Worm (Caenorhabditis elegans) whole organism, L3 larva: ENCODE results near the gene ZC262.2.

Experiments used
- R02D3.7 ChIP-seq: fragments of 150-350 bp; optimal IDR thresholded peaks from 2 replicates; lab custom pipeline; 2014; ENCODE audit warnings: missing biosample characterization, missing genetic modification characterization
- ZK546.5 ChIP-seq: sonication (generic microtip); optimal IDR thresholded peaks from 2 replicates; lab custom pipeline; 2017; ENCODE audit warnings: missing biosample characterization, missing genetic modification characterization
- aly-2 ChIP-seq: fragments of 150-350 bp; optimal IDR thresholded peaks from 2 replicates; lab custom pipeline; 2014; ENCODE audit warnings: missing biosample characterization, missing genetic modification characterization
- ama-1 ChIP-seq: fragments of 150-350 bp; optimal IDR thresholded peaks from 2 replicates; lab custom pipeline; 2018
- ceh-16 ChIP-seq: sonication (generic microtip); optimal IDR thresholded peaks from 2 replicates; lab custom pipeline; 2017; ENCODE audit warnings: missing biosample characterization, missing genetic modification characterization
- ceh-28 ChIP-seq: fragments of 150-350 bp; optimal IDR thresholded peaks from 2 replicates; lab custom pipeline; 2014; ENCODE audit warnings: missing biosample characterization, missing genetic modification reagents, missing genetic modification characterization
- ceh-82 ChIP-seq: fragments of 150-350 bp; optimal IDR thresholded peaks from 2 replicates; lab custom pipeline; 2014; ENCODE audit warnings: missing biosample characterization, missing genetic modification characterization
- ceh-9 ChIP-seq: sonication (generic microtip); optimal IDR thresholded peaks from 2 replicates; lab custom pipeline; 2018; ENCODE audit warnings: missing biosample characterization, missing genetic modification characterization
- daf-12 ChIP-seq: fragments of 150-350 bp; optimal IDR thresholded peaks from 2 replicates; lab custom pipeline; 2014; ENCODE audit warnings: missing biosample characterization, missing genetic modification reagents, missing genetic modification characterization
- egl-27 ChIP-seq: sonication (generic microtip); optimal IDR thresholded peaks from 4 replicates; lab custom pipeline; 2017; ENCODE audit warnings: missing biosample characterization, missing genetic modification reagents, missing genetic modification characterization
- egl-5 ChIP-seq: fragments of 150-350 bp; optimal IDR thresholded peaks from 2 replicates; lab custom pipeline; 2017; ENCODE audit warnings: missing biosample characterization, missing genetic modification reagents, missing genetic modification characterization, inconsistent platforms
- elt-1 ChIP-seq: fragments of 150-350 bp; optimal IDR thresholded peaks from 2 replicates; lab custom pipeline; 2014; ENCODE audit warnings: missing biosample characterization, missing genetic modification characterization
- elt-2 ChIP-seq: sonication (generic microtip); optimal IDR thresholded peaks from 2 replicates; lab custom pipeline; 2016; ENCODE audit warnings: missing genetic modification reagents, mild to moderate bottlenecking, missing genetic modification characterization, missing compliant biosample characterization
- elt-3 ChIP-seq, 3 experiments: fragments of 150-350 bp in 1 of 3; sonication (generic microtip) in 2 of 3; optimal IDR thresholded peaks; 2 replicates in 2 of 3; 4 replicates in 1 of 3; lab custom pipeline; 2014 to 2017; ENCODE audit warnings: missing biosample characterization in 3 of 3, missing genetic modification characterization in 3 of 3
- eor-1 ChIP-seq, 2 experiments: fragments of 150-350 bp; optimal IDR thresholded peaks; 2 replicates each; lab custom pipeline; 2014 to 2018; ENCODE audit warnings: missing biosample characterization in 2 of 2, missing genetic modification characterization in 2 of 2
- fkh-10 ChIP-seq: sonication (generic microtip); optimal IDR thresholded peaks from 2 replicates; lab custom pipeline; 2017; ENCODE audit warnings: missing biosample characterization, missing genetic modification reagents, missing genetic modification characterization
- fkh-2 ChIP-seq: fragments of 150-350 bp; optimal IDR thresholded peaks from 2 replicates; lab custom pipeline; 2014; ENCODE audit warnings: missing biosample characterization, missing genetic modification reagents, missing genetic modification characterization
- fos-1 ChIP-seq: fragments of 150-350 bp; optimal IDR thresholded peaks from 2 replicates; lab custom pipeline; 2014; ENCODE audit warnings: missing biosample characterization, missing genetic modification characterization
- hmg-11 ChIP-seq: sonication (generic microtip); optimal IDR thresholded peaks from 2 replicates; lab custom pipeline; 2016; ENCODE audit warnings: missing genetic modification characterization, missing compliant biosample characterization
- jun-1 ChIP-seq: fragments of 150-350 bp; optimal IDR thresholded peaks from 2 replicates; lab custom pipeline; 2014; ENCODE audit warnings: missing biosample characterization, missing genetic modification reagents, missing genetic modification characterization
- lin-15B ChIP-seq: fragments of 150-350 bp; optimal IDR thresholded peaks from 2 replicates; lab custom pipeline; 2014; ENCODE audit warnings: missing biosample characterization, missing genetic modification characterization
- lin-39 ChIP-seq: fragments of 150-350 bp; optimal IDR thresholded peaks from 2 replicates; lab custom pipeline; 2018; ENCODE audit warnings: missing biosample characterization, missing genetic modification reagents, missing genetic modification characterization
- lsy-12 ChIP-seq: sonication (generic microtip); optimal IDR thresholded peaks from 2 replicates; lab custom pipeline; 2016; ENCODE audit warnings: mild to moderate bottlenecking, missing genetic modification characterization, missing compliant biosample characterization
- mdl-1 ChIP-seq: fragments of 150-350 bp; optimal IDR thresholded peaks from 2 replicates; lab custom pipeline; 2014; ENCODE audit warnings: missing biosample characterization, missing genetic modification characterization
- mml-1 ChIP-seq: fragments of 150-350 bp; sonication (generic microtip); optimal IDR thresholded peaks from 3 replicates; lab custom pipeline; 2014; ENCODE audit warnings: missing biosample characterization, missing genetic modification characterization
- nfya-1 ChIP-seq: sonication (generic microtip); optimal IDR thresholded peaks from 2 replicates; lab custom pipeline; 2017; ENCODE audit warnings: missing genetic modification characterization, mild to moderate bottlenecking, missing compliant biosample characterization, antibody characterized with exemption, moderate library complexity; ENCODE audit not compliant: insufficient read depth
- nhr-11 ChIP-seq: fragments of 150-350 bp; optimal IDR thresholded peaks from 2 replicates; lab custom pipeline; 2014; ENCODE audit warnings: missing biosample characterization, missing genetic modification characterization
- nhr-12 ChIP-seq: fragments of 150-350 bp; optimal IDR thresholded peaks from 2 replicates; lab custom pipeline; 2014; ENCODE audit warnings: missing biosample characterization, missing genetic modification characterization
- nhr-23 ChIP-seq: fragments of 150-350 bp; optimal IDR thresholded peaks from 2 replicates; lab custom pipeline; 2014; ENCODE audit warnings: missing biosample characterization, missing genetic modification reagents, missing genetic modification characterization
- nhr-237 ChIP-seq: fragments of 150-350 bp; optimal IDR thresholded peaks from 2 replicates; lab custom pipeline; 2014; ENCODE audit warnings: missing biosample characterization, missing genetic modification characterization
- nhr-25 ChIP-seq: sonication (generic microtip); optimal IDR thresholded peaks from 2 replicates; lab custom pipeline; 2017; ENCODE audit warnings: missing biosample characterization, missing genetic modification characterization
- nhr-28 ChIP-seq: fragments of 150-350 bp; optimal IDR thresholded peaks from 2 replicates; lab custom pipeline; 2014; ENCODE audit warnings: missing biosample characterization, missing genetic modification characterization
- nhr-43 ChIP-seq: sonication (generic microtip); optimal IDR thresholded peaks from 2 replicates; lab custom pipeline; 2016; ENCODE audit warnings: mild to moderate bottlenecking, missing genetic modification characterization, missing compliant biosample characterization; ENCODE audit not compliant: poor library complexity, severe bottlenecking
- nhr-67 ChIP-seq: fragments of 150-350 bp; optimal IDR thresholded peaks from 2 replicates; lab custom pipeline; 2014; ENCODE audit warnings: missing biosample characterization, missing genetic modification characterization
- nhr-76 ChIP-seq: fragments of 150-350 bp; sonication (generic microtip); optimal IDR thresholded peaks from 5 replicates; lab custom pipeline; 2014; ENCODE audit warnings: missing biosample characterization, missing genetic modification characterization
- nhr-77 ChIP-seq: fragments of 150-350 bp; optimal IDR thresholded peaks from 2 replicates; lab custom pipeline; 2014; ENCODE audit warnings: missing biosample characterization, missing genetic modification characterization
- pha-4 ChIP-seq: fragments of 150-350 bp; optimal IDR thresholded peaks from 2 replicates; lab custom pipeline; 2014; ENCODE audit warnings: missing biosample characterization, missing genetic modification reagents, missing genetic modification characterization
- pqm-1 ChIP-seq: fragments of 150-350 bp; optimal IDR thresholded peaks from 2 replicates; lab custom pipeline; 2017; ENCODE audit warnings: missing biosample characterization, missing genetic modification characterization, inconsistent platforms
- sea-2 ChIP-seq: fragments of 150-350 bp; sonication (generic microtip); optimal IDR thresholded peaks from 4 replicates; lab custom pipeline; 2014; ENCODE audit warnings: missing biosample characterization, missing genetic modification reagents, missing genetic modification characterization
- skn-1 ChIP-seq: fragments of 150-350 bp; optimal IDR thresholded peaks from 2 replicates; lab custom pipeline; 2014; ENCODE audit warnings: missing biosample characterization, missing genetic modification characterization
- snpc-4 ChIP-seq: fragments of 150-350 bp; optimal IDR thresholded peaks from 2 replicates; lab custom pipeline; 2014; ENCODE audit warnings: missing biosample characterization, missing genetic modification characterization
- tbx-2 ChIP-seq: sonication (generic microtip); optimal IDR thresholded peaks from 2 replicates; lab custom pipeline; 2016; ENCODE audit warnings: mild to moderate bottlenecking, missing genetic modification characterization, missing compliant biosample characterization
- unc-39 ChIP-seq: sonication (generic microtip); optimal IDR thresholded peaks from 4 replicates; lab custom pipeline; 2017; ENCODE audit warnings: missing biosample characterization, missing genetic modification characterization
- unc-62 ChIP-seq: fragments of 150-350 bp; sonication (generic microtip); optimal IDR thresholded peaks from 4 replicates; lab custom pipeline; 2014; ENCODE audit warnings: missing biosample characterization, missing genetic modification reagents, missing genetic modification characterization
- zag-1 ChIP-seq: fragments of 150-350 bp; optimal IDR thresholded peaks from 2 replicates; lab custom pipeline; 2014; ENCODE audit warnings: missing biosample characterization, missing genetic modification characterization
- ztf-11 ChIP-seq: fragments of 150-350 bp; optimal IDR thresholded peaks from 2 replicates; lab custom pipeline; 2014; ENCODE audit warnings: missing biosample characterization, missing genetic modification characterization
- ztf-4 ChIP-seq: fragments of 150-350 bp; optimal IDR thresholded peaks from 2 replicates; lab custom pipeline; 2014; ENCODE audit warnings: missing biosample characterization, missing genetic modification characterization

ZC262.2 gene

DNA sequence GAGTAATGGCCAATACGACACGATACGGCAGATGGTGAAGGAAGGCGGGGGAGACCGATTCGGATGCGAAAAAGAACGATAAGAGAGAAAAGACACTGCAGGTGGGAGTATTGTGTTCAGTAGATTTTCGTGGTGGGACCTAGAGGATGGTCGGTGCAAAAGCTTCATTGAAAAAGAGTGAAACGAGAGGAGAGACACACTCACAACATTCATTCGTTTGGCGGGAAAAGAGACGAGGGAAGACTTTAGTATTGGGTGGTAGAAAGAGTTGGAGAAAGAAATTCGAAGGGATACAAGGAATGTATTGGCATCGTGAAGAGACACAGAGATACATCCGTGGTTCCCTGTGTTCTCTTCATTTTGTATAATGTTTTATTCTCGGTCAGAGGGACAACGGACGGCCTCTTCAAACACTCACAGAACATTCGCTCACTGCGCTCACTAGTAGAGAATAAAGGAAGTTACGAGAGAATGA is 24.6 kb downstream of the ZC262.2 start (continued):
- TF ChIP-seq nhr-77 (tag; lab: Kevin White, UChicago) (no peak), fkh-10 (GFP tag; lab: Kevin White, UChicago) (peak; percentile 11), lsy-12 (peak; percentile 49), skn-1 (tag; lab: Kevin White, UChicago) (no peak), elt-3 (tag; optimal IDR thresholded peaks at IDR 0.05; lab: Kevin White, UChicago) (no peak), zag-1 (no peak), elt-1 (tag; lab: Kevin White, UChicago) (peak; percentile 15), lin-39 (tag; lab: Kevin White, UChicago) (peak; percentile 67), elt-2 (tag; lab: Kevin White, UChicago) (peak; percentile 49), nhr-12 (tag; lab: Kevin White, UChicago) (no peak), egl-5 (tag; lab: Kevin White, UChicago) (peak; percentile 47), pha-4 (tag; lab: Kevin White, UChicago) (peak; percentile 82), fos-1 (tag; lab: Kevin White, UChicago) (no peak)

DNA sequence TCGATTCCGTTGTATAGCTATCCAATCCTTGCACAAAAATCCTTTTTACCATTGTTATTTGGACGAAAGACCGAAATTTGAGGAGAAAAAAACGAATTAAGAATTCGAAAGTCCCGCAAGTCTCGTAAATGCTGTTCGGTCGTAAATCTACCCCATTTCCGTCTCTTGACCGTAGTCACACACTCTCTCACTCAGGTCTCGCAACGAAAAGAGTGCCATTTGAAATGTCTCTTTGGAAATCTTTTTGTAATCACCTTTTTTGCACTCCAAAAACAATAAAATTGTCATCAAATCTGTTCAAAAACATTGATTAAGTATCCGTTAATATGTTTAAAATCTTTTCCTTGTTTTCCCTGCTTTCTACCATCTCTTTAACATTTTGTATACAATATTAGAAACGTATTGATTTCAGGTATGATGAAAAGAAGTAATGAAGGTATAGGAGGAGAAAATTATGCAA is 26.4 kb downstream of the ZC262.2 start, which contains the start of the genes R05D3.8 and rfp-1:
R05D3.8 (minus strand) TSS at position 115 of the 460 bp plus-strand sequence.
rfp-1 (plus strand) TSS at position 410 of the 460 bp plus-strand sequence.
- no peak for TF ChIP-seq unc-62
- TF ChIP-seq nhr-23 (tag; lab: Kevin White, UChicago) = peak; percentile 85
- TF ChIP-seq ztf-4 (tag; lab: Kevin White, UChicago) = no peak
- peak; percentile 96 for TF ChIP-seq nfya-1 (tag; lab: Kevin White, UChicago)
- no peak for TF ChIP-seq tbx-2
- TF ChIP-seq daf-12 (tag; lab: Kevin White, UChicago) = no peak
- no peak for TF ChIP-seq elt-1 (tag; lab: Kevin White, UChicago)
- peak; percentile 16 for TF ChIP-seq jun-1 (tag; lab: Kevin White, UChicago)
- no peak for TF ChIP-seq nhr-12 (tag; lab: Kevin White, UChicago)
- no peak for TF ChIP-seq ztf-11 (tag; lab: Kevin White, UChicago)
- TF ChIP-seq mdl-1 = no peak
- peak; percentile 99 for TF ChIP-seq R02D3.7 (tag; lab: Kevin White, UChicago)
- TF ChIP-seq fkh-2 (tag; lab: Kevin White, UChicago) = no peak
- no peak for TF ChIP-seq unc-39 (tag; lab: Kevin White, UChicago)
- TF ChIP-seq ceh-28 (tag; lab: Kevin White, UChicago) = peak; percentile 47
- TF ChIP-seq ama-1 = peak; percentile 27
- peak; percentile 30 for TF ChIP-seq egl-27 (tag; lab: Kevin White, UChicago)
- TF ChIP-seq elt-3 (tag; optimal IDR thresholded peaks at IDR 0.05; lab: Kevin White, UChicago) = peak in 1 of 3 experiments; percentile 26
- TF ChIP-seq nhr-43 = peak; percentile 62
- TF ChIP-seq nhr-11 (tag; lab: Kevin White, UChicago) = peak; percentile 20
- TF ChIP-seq lin-15B (tag; lab: Kevin White, UChicago) = peak; percentile 98
- TF ChIP-seq nhr-28 (tag; lab: Kevin White, UChicago) = no peak
- TF ChIP-seq pha-4 (tag; lab: Kevin White, UChicago) = peak; percentile 97
- peak; percentile 85 for TF ChIP-seq skn-1 (tag; lab: Kevin White, UChicago)
- no peak for TF ChIP-seq ceh-9 (tag; lab: Kevin White, UChicago)
- no peak for TF ChIP-seq zag-1
- no peak for TF ChIP-seq nhr-237 (tag; lab: Kevin White, UChicago)
- TF ChIP-seq elt-2 (tag; lab: Kevin White, UChicago) = peak; percentile 56
- TF ChIP-seq lsy-12 = peak; percentile 53
- peak; percentile 53 for TF ChIP-seq pqm-1 (tag; lab: Kevin White, UChicago)
- peak; percentile 92 for TF ChIP-seq lin-39 (tag; lab: Kevin White, UChicago)
- TF ChIP-seq fos-1 (tag; lab: Kevin White, UChicago) = no peak
- no peak for TF ChIP-seq mml-1 (tag; lab: Kevin White, UChicago)
- TF ChIP-seq nhr-67 = no peak
- no peak for TF ChIP-seq ceh-82 (tag; lab: Kevin White, UChicago)
- TF ChIP-seq hmg-11 (tag; lab: Kevin White, UChicago) = peak; percentile 56
- no peak for TF ChIP-seq aly-2
- peak; percentile 58 for TF ChIP-seq fkh-10 (GFP tag; lab: Kevin White, UChicago)
- no peak for TF ChIP-seq nhr-76 (tag; lab: Kevin White, UChicago)
- peak; percentile 39 for TF ChIP-seq snpc-4
- no peak for TF ChIP-seq sea-2 (GFP tag; lab: Kevin White, UChicago)
- TF ChIP-seq ZK546.5 (tag; lab: Kevin White, UChicago) = no peak
- TF ChIP-seq egl-5 (tag; lab: Kevin White, UChicago) = peak; percentile 99
- TF ChIP-seq nhr-77 (tag; lab: Kevin White, UChicago) = no peak
- TF ChIP-seq ceh-16 (tag; lab: Kevin White, UChicago) = no peak
- TF ChIP-seq eor-1 (tag; optimal IDR thresholded peaks at IDR 0.05; lab: Kevin White, UChicago) = no peak
- TF ChIP-seq nhr-25 (tag; lab: Kevin White, UChicago) = peak; percentile 60
